Worm (Caenorhabditis elegans): ENCODE data around the gene cut-4.

The cut-4 gene

DNA sequence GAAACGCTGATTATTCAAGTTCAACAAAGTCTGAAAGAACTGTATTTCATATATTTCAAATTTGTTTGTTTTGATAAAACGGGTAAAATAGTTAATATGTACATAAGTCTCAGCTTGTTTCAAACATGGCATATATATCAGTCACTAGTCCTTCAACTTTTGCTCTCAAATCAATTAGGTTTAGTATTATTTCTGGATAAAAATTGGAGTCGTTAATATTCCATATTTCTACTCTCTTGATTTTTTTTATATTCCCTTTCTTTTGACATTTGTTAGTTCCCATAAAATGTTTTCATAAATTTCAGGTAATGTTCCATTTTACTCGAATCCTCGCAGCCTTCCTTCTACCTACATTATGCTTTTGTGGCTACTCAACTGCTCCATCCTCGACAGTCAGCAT is at the start of gene cut-4:
Gene cut-4, plus strand, starts transcription at position 301 of the 400 bp plus-strand sequence.
- TF ChIP-seq elt-3 (tag; optimal IDR thresholded peaks at IDR 0.05) (no peak), nhr-25 (tag; optimal IDR thresholded peaks at IDR 0.05) (no peak), sem-4 (tag; optimal IDR thresholded peaks at IDR 0.05) (no peak), nhr-129 (tag; optimal IDR thresholded peaks at IDR 0.05) (no peak), snpc-4 (tag; optimal IDR thresholded peaks at IDR 0.05) (no peak), ceh-16 (tag; optimal IDR thresholded peaks at IDR 0.05) (no peak), gmeb-1 (tag; optimal IDR thresholded peaks at IDR 0.05) (no peak), peb-1 (tag; optimal IDR thresholded peaks at IDR 0.05) (no peak), nhr-11 (tag; optimal IDR thresholded peaks at IDR 0.05) (no peak), nhr-23 (tag; optimal IDR thresholded peaks at IDR 0.05) (no peak)

DNA sequence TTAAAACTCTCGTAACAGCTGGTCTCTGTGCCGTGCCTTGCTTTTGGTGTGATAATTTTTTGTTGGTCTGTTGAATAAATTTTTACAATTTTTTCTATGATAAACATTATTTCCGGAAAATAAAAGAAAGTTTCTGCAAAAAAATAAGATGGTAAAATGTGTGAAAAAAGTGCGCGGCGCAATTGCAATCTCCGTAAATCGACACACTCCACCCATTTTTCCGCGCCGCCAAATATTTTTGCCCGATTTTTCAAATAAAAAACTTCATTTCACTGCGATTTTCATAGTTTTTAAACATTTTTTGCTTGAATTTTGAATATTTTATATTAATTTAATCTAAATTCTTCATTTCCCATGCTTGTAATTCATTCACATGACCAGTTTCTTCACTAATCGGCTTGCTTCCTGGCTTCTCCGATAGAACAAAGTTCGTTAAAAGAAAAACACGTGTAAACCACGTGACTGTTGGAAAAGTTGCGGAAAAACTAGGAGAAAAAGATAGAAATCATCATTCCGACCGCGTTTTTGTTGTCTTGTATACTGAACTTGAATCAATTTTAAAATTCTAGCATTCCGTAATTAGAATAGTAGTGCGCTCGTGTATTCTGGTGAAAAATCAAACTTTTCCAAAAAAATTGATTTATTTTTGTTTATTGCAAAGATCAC is 47.8 kb upstream of the cut-4 start:
- TF ChIP-seq sem-4 (tag; optimal IDR thresholded peaks at IDR 0.05), result peak; percentile 90
- no peak for TF ChIP-seq elt-3 (tag; optimal IDR thresholded peaks at IDR 0.05)
- no peak for TF ChIP-seq nhr-10 (tag; optimal IDR thresholded peaks at IDR 0.05)
- no peak for TF ChIP-seq unc-62 (GFP tag; optimal IDR thresholded peaks at IDR 0.05)
- TF ChIP-seq nhr-23 (tag; optimal IDR thresholded peaks at IDR 0.05), result no peak
- TF ChIP-seq nhr-21 (tag; optimal IDR thresholded peaks at IDR 0.05), result peak; percentile 58
- TF ChIP-seq lin-39 (tag; optimal IDR thresholded peaks at IDR 0.05), result no peak
- peak; percentile 79 for TF ChIP-seq F13H6.1 (tag; optimal IDR thresholded peaks at IDR 0.05)
- TF ChIP-seq skn-1 (tag; optimal IDR thresholded peaks at IDR 0.05), result no peak
- peak; percentile 76 for TF ChIP-seq C34F6.9 (tag; optimal IDR thresholded peaks at IDR 0.05)
- TF ChIP-seq crh-2 (tag; optimal IDR thresholded peaks at IDR 0.05), result peak; percentile 73
- TF ChIP-seq dmd-4 (tag; optimal IDR thresholded peaks at IDR 0.05), result no peak
- no peak for TF ChIP-seq mbf-1 (tag; optimal IDR thresholded peaks at IDR 0.05)
- no peak for TF ChIP-seq mdl-1 (tag; optimal IDR thresholded peaks at IDR 0.05)
- peak; percentile 75 for TF ChIP-seq ztf-4 (tag; optimal IDR thresholded peaks at IDR 0.05)
- no peak for TF ChIP-seq alr-1 (tag; optimal IDR thresholded peaks at IDR 0.05)
- peak; percentile 33 for TF ChIP-seq lin-11 (tag; optimal IDR thresholded peaks at IDR 0.05)
- TF ChIP-seq unc-39 (tag; optimal IDR thresholded peaks at IDR 0.05), result no peak
- no peak for TF ChIP-seq elt-1 (tag; optimal IDR thresholded peaks at IDR 0.05)
- TF ChIP-seq nhr-237 (tag; optimal IDR thresholded peaks at IDR 0.05), result no peak
- TF ChIP-seq snpc-4 (tag; optimal IDR thresholded peaks at IDR 0.05), result peak; percentile 24
- TF ChIP-seq ama-1 (optimal IDR thresholded peaks at IDR 0.05), result peak; percentile 50
- TF ChIP-seq blmp-1 (tag; optimal IDR thresholded peaks at IDR 0.05; ENCODE audit: insufficient read depth), result no peak
- TF ChIP-seq peb-1 (tag; optimal IDR thresholded peaks at IDR 0.05), result no peak
- TF ChIP-seq Y55F3AM.14 (GFP tag; optimal IDR thresholded peaks at IDR 0.05), result no peak
- peak; percentile 64 for TF ChIP-seq fos-1 (tag; optimal IDR thresholded peaks at IDR 0.05)
- peak; percentile 7 for TF ChIP-seq ZK546.5 (tag; optimal IDR thresholded peaks at IDR 0.05)
- peak; percentile 32 for TF ChIP-seq nhr-6 (tag; optimal IDR thresholded peaks at IDR 0.05)
- TF ChIP-seq lsy-2 (tag; optimal IDR thresholded peaks at IDR 0.05), result peak; percentile 14 to 86
- TF ChIP-seq ztf-11 (tag; optimal IDR thresholded peaks at IDR 0.05), result no peak
- TF ChIP-seq sma-3 (GFP tag; optimal IDR thresholded peaks at IDR 0.05), result peak; percentile 83
- TF ChIP-seq nhr-129 (tag; optimal IDR thresholded peaks at IDR 0.05), result peak; percentile 27
- TF ChIP-seq zag-1 (tag; optimal IDR thresholded peaks at IDR 0.05), result no peak
- TF ChIP-seq R02D3.7 (tag; optimal IDR thresholded peaks at IDR 0.05), result peak; percentile 94
- no peak for TF ChIP-seq nhr-11 (tag; optimal IDR thresholded peaks at IDR 0.05)
- TF ChIP-seq ceh-82 (tag; optimal IDR thresholded peaks at IDR 0.05), result no peak
- TF ChIP-seq sma-9 (GFP tag; optimal IDR thresholded peaks at IDR 0.05), result peak; percentile 67
- TF ChIP-seq sma-9 (tag; optimal IDR thresholded peaks at IDR 0.05), result no peak
- TF ChIP-seq egl-27 (tag; optimal IDR thresholded peaks at IDR 0.05), result peak; percentile 31
- peak; percentile 69 for TF ChIP-seq gmeb-1 (tag; optimal IDR thresholded peaks at IDR 0.05)
- TF ChIP-seq unc-55 (GFP tag; optimal IDR thresholded peaks at IDR 0.05), result peak; percentile 75
- TF ChIP-seq aly-2 (tag; optimal IDR thresholded peaks at IDR 0.05), result no peak
- no peak for TF ChIP-seq nhr-12 (tag; optimal IDR thresholded peaks at IDR 0.05)
- TF ChIP-seq mab-5 (tag; optimal IDR thresholded peaks at IDR 0.05), result peak; percentile 41
- peak; percentile 76 for TF ChIP-seq nhr-25 (tag; optimal IDR thresholded peaks at IDR 0.05)
- TF ChIP-seq lin-13 (GFP tag; optimal IDR thresholded peaks at IDR 0.05), result peak; percentile 74
- TF ChIP-seq nhr-77 (tag; optimal IDR thresholded peaks at IDR 0.05), result no peak
- no peak for TF ChIP-seq ceh-16 (tag; optimal IDR thresholded peaks at IDR 0.05)
- no peak for TF ChIP-seq ztf-1 (GFP tag; conservative IDR thresholded peaks at IDR 0.05)

Measured in whole organism, L2 larva.